Fruit fly (Drosophila melanogaster) Kc167 (cell line): Measurements from ENCODE around the gene Vha100-4.
A peak's percentile ranks its signal among the peaks of the same experiment; 100 is the strongest.

Experiments
- Sin3A ChIP-seq: fragments of >200 bp; optimal IDR thresholded peaks from 2 replicates; lab custom pipeline; 2018; ENCODE audit warnings: missing external identifiers
- h ChIP-seq: fragments of >200 bp; optimal IDR thresholded peaks from 3 replicates; lab custom pipeline; 2018; ENCODE audit warnings: missing external identifiers
- insv ChIP-seq: fragments of >200 bp; optimal IDR thresholded peaks from 3 replicates; lab custom pipeline; 2018; ENCODE audit warnings: missing external identifiers
- psq ChIP-seq: fragments of >200 bp; optimal IDR thresholded peaks from 2 replicates; lab custom pipeline; 2017; ENCODE audit warnings: missing external identifiers

- TF ChIP-seq insv: no peak
- TF ChIP-seq psq (lab: Kevin White, UChicago): peak; percentile 3
- TF ChIP-seq Sin3A: no peak
- no peak for TF ChIP-seq h (lab: Kevin White, UChicago)
Measured at dm6 chr3R:18398460-18398901, 8.9 kb upstream of the Vha100-4 start.
